Fruit fly (Drosophila melanogaster) whole organism, embryonic: Measurements from ENCODE around the gene CG6414.

ENCODE experiments used
- Ada2b ChIP-seq: fragments of 200-800 bp; sonication (Bioruptor generic); IDR thresholded peaks from 2 replicates; pipeline ENCODE4 v1.3.6; 2022; ENCODE audit warnings: missing biosample characterization, missing genetic modification characterization
- Adf1 ChIP-seq: fragments of 200-800 bp; sonication (Bioruptor generic); IDR thresholded peaks from 2 replicates; pipeline ENCODE4 v1.3.6; 2022; ENCODE audit warnings: missing biosample characterization, missing genetic modification characterization
- Atf6 ChIP-seq: fragments of 200-800 bp; sonication (Bioruptor generic); IDR thresholded peaks from 2 replicates; pipeline ENCODE4 v1.3.6; 2022; ENCODE audit warnings: missing biosample characterization, missing genetic modification characterization
- Bdp1 ChIP-seq: fragments of 200-800 bp; sonication (Bioruptor generic); optimal IDR thresholded peaks from 3 replicates; lab custom pipeline; 2016; ENCODE audit warnings: missing biosample characterization, missing genetic modification characterization
- CG10565 ChIP-seq: fragments of 200-800 bp; sonication (Bioruptor generic); optimal IDR thresholded peaks from 3 replicates; lab custom pipeline; 2016; ENCODE audit warnings: missing biosample characterization, mild to moderate bottlenecking, missing genetic modification characterization
- CG11398 ChIP-seq: fragments of 200-800 bp; sonication (Bioruptor generic); optimal IDR thresholded peaks from 2 replicates; lab custom pipeline; 2016; ENCODE audit warnings: missing biosample characterization, missing genetic modification characterization
- CG11695 ChIP-seq: fragments of 200-800 bp; sonication (Bioruptor generic); IDR thresholded peaks from 3 replicates; pipeline ENCODE4 v1.3.6; 2022; ENCODE audit warnings: missing biosample characterization, missing genetic modification characterization
- CG12071 ChIP-seq: fragments of 200-800 bp; sonication (Bioruptor generic); optimal IDR thresholded peaks from 3 replicates; lab custom pipeline; 2018; ENCODE audit warnings: missing biosample characterization, mild to moderate bottlenecking, missing genetic modification characterization
- CG12236 ChIP-seq: fragments of 200-800 bp; sonication (Bioruptor generic); optimal IDR thresholded peaks from 2 replicates; lab custom pipeline; 2016; ENCODE audit warnings: missing biosample characterization, missing genetic modification characterization
- CG12744 ChIP-seq: fragments of 200-800 bp; sonication (Bioruptor generic); optimal IDR thresholded peaks from 2 replicates; lab custom pipeline; 2016; ENCODE audit warnings: missing biosample characterization, missing genetic modification characterization
- CG13775 ChIP-seq: fragments of 200-800 bp; sonication (Bioruptor generic); optimal IDR thresholded peaks from 3 replicates; lab custom pipeline; 2017; ENCODE audit warnings: missing biosample characterization, mild to moderate bottlenecking, missing genetic modification characterization
- CG15514 ChIP-seq: fragments of 200-800 bp; sonication (Bioruptor generic); optimal IDR thresholded peaks from 3 replicates; lab custom pipeline; 2017; ENCODE audit warnings: missing biosample characterization, missing genetic modification characterization, mild to moderate bottlenecking, moderate library complexity, missing genetic modification reagents
- CG1603 ChIP-seq: fragments of 200-800 bp; sonication (Bioruptor generic); optimal IDR thresholded peaks from 2 replicates; lab custom pipeline; 2019; ENCODE audit warnings: missing biosample characterization, mild to moderate bottlenecking, missing genetic modification characterization, moderate library complexity
- CG16815 ChIP-seq: fragments of 200-800 bp; sonication (Bioruptor generic); optimal IDR thresholded peaks from 3 replicates; lab custom pipeline; 2017; ENCODE audit warnings: missing biosample characterization, mild to moderate bottlenecking, missing genetic modification characterization
- CG17829 ChIP-seq: fragments of 200-800 bp; optimal IDR thresholded peaks from 2 replicates; lab custom pipeline; 2019; ENCODE audit warnings: missing biosample characterization, mild to moderate bottlenecking, missing genetic modification characterization, moderate library complexity
- CG2889 ChIP-seq: fragments of 200-800 bp; sonication (Bioruptor generic); IDR thresholded peaks from 3 replicates; pipeline ENCODE4 v1.3.6; 2022; ENCODE audit warnings: missing biosample characterization, missing genetic modification characterization
- CG32767 ChIP-seq: fragments of 200-800 bp; sonication (Bioruptor generic); IDR thresholded peaks from 2 replicates; pipeline ENCODE4 v1.3.6; 2022; ENCODE audit warnings: missing biosample characterization, missing genetic modification characterization
- CG5245 ChIP-seq: fragments of 200-800 bp; sonication (Bioruptor generic); optimal IDR thresholded peaks from 3 replicates; lab custom pipeline; 2016; ENCODE audit warnings: missing biosample characterization, missing genetic modification characterization
- CG6272 ChIP-seq: fragments of 200-800 bp; sonication (Bioruptor generic); IDR thresholded peaks from 2 replicates; pipeline ENCODE4 v1.3.6; 2022; ENCODE audit warnings: missing biosample characterization, missing genetic modification characterization
- CG6683 ChIP-seq: fragments of 200-800 bp; sonication (Bioruptor generic); optimal IDR thresholded peaks from 2 replicates; lab custom pipeline; 2017; ENCODE audit warnings: missing biosample characterization, mild to moderate bottlenecking, missing genetic modification characterization, missing genetic modification reagents
- CG7963 ChIP-seq: fragments of 200-800 bp; sonication (Bioruptor generic); IDR thresholded peaks from 3 replicates; pipeline ENCODE4 v1.3.6; 2022; ENCODE audit warnings: missing biosample characterization, missing genetic modification characterization; ENCODE audit not compliant: partially characterized antibody
- CG8765 ChIP-seq: fragments of 200-800 bp; sonication (Bioruptor generic); IDR thresholded peaks from 2 replicates; pipeline ENCODE4 v1.3.6; 2022; ENCODE audit warnings: missing biosample characterization, missing genetic modification characterization
- CG9437 ChIP-seq: fragments of 200-800 bp; sonication (Bioruptor generic); optimal IDR thresholded peaks from 2 replicates; lab custom pipeline; 2018; ENCODE audit warnings: missing biosample characterization, mild to moderate bottlenecking, missing genetic modification characterization
- Deaf1 ChIP-seq: fragments of 200-800 bp; optimal IDR thresholded peaks from 3 replicates; lab custom pipeline; 2019; ENCODE audit warnings: missing biosample characterization, mild to moderate bottlenecking, missing genetic modification characterization, moderate library complexity
- Fer3 ChIP-seq: fragments of 200-800 bp; sonication (Bioruptor generic); optimal IDR thresholded peaks from 2 replicates; lab custom pipeline; 2018; ENCODE audit warnings: missing biosample characterization, mild to moderate bottlenecking, missing genetic modification characterization, moderate library complexity
- Hmr ChIP-seq: fragments of 200-800 bp; sonication (Bioruptor generic); optimal IDR thresholded peaks from 3 replicates; lab custom pipeline; 2017; ENCODE audit warnings: mild to moderate bottlenecking, missing biosample characterization, missing genetic modification reagents, missing genetic modification characterization
- MESR4 ChIP-seq: fragments of 200-800 bp; sonication (Bioruptor generic); optimal IDR thresholded peaks from 2 replicates; lab custom pipeline; 2018; ENCODE audit warnings: missing biosample characterization, mild to moderate bottlenecking, missing genetic modification characterization, moderate library complexity
- Mad ChIP-seq: fragments of 200-800 bp; sonication (Bioruptor generic); optimal IDR thresholded peaks from 2 replicates; lab custom pipeline; 2016; ENCODE audit warnings: missing biosample characterization, missing genetic modification characterization
- Nf-YB ChIP-seq: fragments of 200-800 bp; sonication (Bioruptor generic); optimal IDR thresholded peaks from 3 replicates; lab custom pipeline; 2019; ENCODE audit warnings: missing biosample characterization, mild to moderate bottlenecking, missing genetic modification characterization, moderate library complexity
- Poxn ChIP-seq: fragments of 200-800 bp; sonication (Bioruptor generic); IDR thresholded peaks from 2 replicates; pipeline ENCODE4 v1.3.6; 2022; ENCODE audit warnings: missing biosample characterization, missing genetic modification characterization
- Ravus ChIP-seq: fragments of 200-800 bp; sonication (Bioruptor generic); IDR thresholded peaks from 2 replicates; pipeline ENCODE4 v1.3.6; 2022; ENCODE audit warnings: missing biosample characterization, missing genetic modification characterization
- Six4 ChIP-seq: fragments of 200-800 bp; sonication (Bioruptor generic); optimal IDR thresholded peaks from 2 replicates; lab custom pipeline; 2016; ENCODE audit warnings: missing biosample characterization, missing genetic modification characterization
- Stat92E ChIP-seq, 3 experiments: fragments of >200 bp in 2 of 3; fragments of 200-800 bp in 1 of 3; sonication (Bioruptor generic) in 1 of 3; optimal IDR thresholded peaks; 2 replicates each; lab custom pipeline; 2017 to 2019; ENCODE audit warnings: missing biosample characterization in 3 of 3, missing genetic modification characterization in 3 of 3, mild to moderate bottlenecking in 1 of 3, moderate library complexity in 1 of 3
- ab ChIP-seq: fragments of 200-800 bp; sonication (Bioruptor generic); optimal IDR thresholded peaks from 2 replicates; lab custom pipeline; 2016; ENCODE audit warnings: missing biosample characterization, missing genetic modification characterization
- chif ChIP-seq, 2 experiments: fragments of 200-800 bp; sonication (Bioruptor generic); optimal IDR thresholded peaks; 3 replicates each; lab custom pipeline; 2016; ENCODE audit warnings: missing biosample characterization in 2 of 2, missing genetic modification characterization in 2 of 2
- ci ChIP-seq: fragments of 200-800 bp; sonication (Bioruptor generic); IDR thresholded peaks from 3 replicates; pipeline ENCODE4 v1.3.6; 2022; ENCODE audit warnings: missing biosample characterization, missing genetic modification characterization
- dmrt99B ChIP-seq: fragments of 200-800 bp; sonication (Bioruptor generic); optimal IDR thresholded peaks from 2 replicates; lab custom pipeline; 2018; ENCODE audit warnings: missing biosample characterization, mild to moderate bottlenecking, missing genetic modification characterization, moderate library complexity
- dpn ChIP-seq, 2 experiments: fragments of 200-800 bp; sonication (Bioruptor generic); optimal IDR thresholded peaks; 3 replicates each; lab custom pipeline; 2016; ENCODE audit warnings: missing biosample characterization in 2 of 2, missing genetic modification characterization in 2 of 2
- exex ChIP-seq: fragments of 200-800 bp; sonication (Bioruptor generic); optimal IDR thresholded peaks from 4 replicates; lab custom pipeline; 2018; ENCODE audit warnings: missing biosample characterization, mild to moderate bottlenecking, missing genetic modification characterization, moderate library complexity
- gro ChIP-seq: fragments of 200-800 bp; sonication (Bioruptor generic); optimal IDR thresholded peaks from 2 replicates; lab custom pipeline; 2016; ENCODE audit warnings: missing biosample characterization, missing genetic modification characterization
- gsb ChIP-seq: fragments of 200-800 bp; sonication (Bioruptor generic); IDR thresholded peaks from 2 replicates; pipeline ENCODE4 v1.3.6; 2022; ENCODE audit warnings: missing biosample characterization, missing genetic modification characterization
- hbn ChIP-seq: fragments of 200-800 bp; sonication (Bioruptor generic); IDR thresholded peaks from 2 replicates; pipeline ENCODE4 v1.3.6; 2022; ENCODE audit warnings: missing biosample characterization, missing genetic modification characterization; ENCODE audit not compliant: partially characterized antibody
- ind ChIP-seq: fragments of 200-800 bp; sonication (Bioruptor generic); optimal IDR thresholded peaks from 3 replicates; lab custom pipeline; 2016; ENCODE audit warnings: missing biosample characterization, missing genetic modification characterization
- jigr1 ChIP-seq: fragments of 200-800 bp; sonication (Bioruptor generic); IDR thresholded peaks from 3 replicates; pipeline ENCODE4 v1.3.6; 2022; ENCODE audit warnings: missing biosample characterization, missing genetic modification characterization
- kay ChIP-seq: fragments of 200-800 bp; sonication (Bioruptor generic); optimal IDR thresholded peaks from 2 replicates; lab custom pipeline; 2016; ENCODE audit warnings: missing biosample characterization, missing genetic modification characterization
- maf-S ChIP-seq: fragments of 200-800 bp; sonication (Bioruptor generic); optimal IDR thresholded peaks from 2 replicates; lab custom pipeline; 2016; ENCODE audit warnings: missing biosample characterization, missing genetic modification characterization
- mld ChIP-seq: fragments of 200-800 bp; sonication (Bioruptor generic); IDR thresholded peaks from 3 replicates; pipeline ENCODE4 v1.3.6; 2022; ENCODE audit warnings: missing biosample characterization, missing genetic modification characterization; ENCODE audit not compliant: partially characterized antibody
- nerfin-2 ChIP-seq: fragments of 200-800 bp; sonication (Bioruptor generic); IDR thresholded peaks from 2 replicates; pipeline ENCODE4 v1.3.6; 2022; ENCODE audit warnings: missing biosample characterization, missing genetic modification characterization; ENCODE audit not compliant: partially characterized antibody
- slou ChIP-seq: fragments of 200-800 bp; sonication (Bioruptor generic); optimal IDR thresholded peaks from 3 replicates; lab custom pipeline; 2016; ENCODE audit warnings: missing biosample characterization, missing genetic modification characterization
- tap ChIP-seq: fragments of 200-800 bp; optimal IDR thresholded peaks from 3 replicates; lab custom pipeline; 2019; ENCODE audit warnings: missing biosample characterization, mild to moderate bottlenecking, missing genetic modification characterization, moderate library complexity
- wdn ChIP-seq: fragments of 200-800 bp; sonication (Bioruptor generic); IDR thresholded peaks from 2 replicates; pipeline ENCODE4 v1.3.6; 2022; ENCODE audit warnings: missing biosample characterization, missing genetic modification characterization
- z ChIP-seq: fragments of 200-800 bp; sonication (Bioruptor generic); IDR thresholded peaks from 3 replicates; pipeline ENCODE4 v1.3.6; 2022; ENCODE audit warnings: missing biosample characterization, missing genetic modification characterization

Gene CG6414

DNA sequence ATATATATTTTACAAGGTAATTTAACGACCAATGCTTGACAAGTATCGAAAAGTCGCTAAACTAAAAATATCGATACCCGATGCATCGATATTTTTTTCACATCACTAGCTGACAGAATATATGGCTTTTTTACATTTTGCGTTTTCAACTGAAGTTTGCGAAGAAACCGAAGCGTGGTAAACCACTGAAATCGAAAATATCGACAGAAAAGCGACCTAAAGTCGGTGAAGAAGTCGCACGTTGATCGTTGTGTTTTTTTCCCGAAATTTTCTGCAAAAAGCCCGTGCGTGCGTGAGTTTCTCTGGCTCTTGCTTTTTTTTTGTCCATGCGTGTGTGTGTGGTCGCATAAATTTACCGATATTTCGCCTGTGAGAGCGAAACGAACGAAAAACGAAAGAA, 22.3 kb downstream of the CG6414 start, which contains the start of gene Vap33 (continued):
- TF ChIP-seq CG6683 (GFP tag; lab: Kevin White, UChicago), result no peak
- TF ChIP-seq CG12744 (GFP tag; lab: Kevin White, UChicago), result no peak
- no peak for TF ChIP-seq tap (tag; lab: Kevin White, UChicago)
- no peak for TF ChIP-seq CG13775 (GFP tag; lab: Kevin White, UChicago)
- no peak for TF ChIP-seq CG1603 (tag; lab: Kevin White, UChicago)
- TF ChIP-seq gsb (GFP tag; lab: Robert Waterston, UW), result no peak
- no peak for TF ChIP-seq ind (GFP tag; lab: Kevin White, UChicago)
- peak; percentile 80; the same call in 2 of the 3 replicates for TF ChIP-seq CG7963 (GFP tag; lab: Robert Waterston, UW)
- TF ChIP-seq Fer3 (tag; lab: Kevin White, UChicago), result no peak
- TF ChIP-seq ci, result no peak
- TF ChIP-seq MESR4 (GFP tag; lab: Kevin White, UChicago), result peak; percentile 57
- TF ChIP-seq nerfin-2 (GFP tag; lab: Robert Waterston, UW), result peak; percentile 86
- TF ChIP-seq CG6272 (GFP tag; lab: Robert Waterston, UW), result no peak
- TF ChIP-seq Six4, result no peak
- no peak for TF ChIP-seq Ravus (GFP tag; lab: Robert Waterston, UW)
- no peak for TF ChIP-seq z (GFP tag; lab: Robert Waterston, UW)
- no peak for TF ChIP-seq Adf1 (GFP tag; lab: Robert Waterston, UW)
- no peak for TF ChIP-seq Poxn (GFP tag; lab: Robert Waterston, UW)
- TF ChIP-seq CG5245 (GFP tag; lab: Kevin White, UChicago), result no peak
- TF ChIP-seq Ada2b (GFP tag; lab: Robert Waterston, UW), result no peak
- TF ChIP-seq CG32767 (GFP tag; lab: Robert Waterston, UW), result no peak
- TF ChIP-seq hbn (GFP tag; lab: Robert Waterston, UW), result peak; percentile 86
- TF ChIP-seq maf-S (GFP tag; lab: Kevin White, UChicago), result no peak
- TF ChIP-seq Mad, result no peak
- no peak for TF ChIP-seq CG9437
- TF ChIP-seq CG16815 (GFP tag; lab: Kevin White, UChicago), result no peak
- TF ChIP-seq CG12236, result no peak
- no peak for TF ChIP-seq CG15514 (GFP tag; lab: Kevin White, UChicago)
- no peak for TF ChIP-seq Nf-YB (GFP tag; lab: Kevin White, UChicago)
- TF ChIP-seq Stat92E (GFP tag; optimal IDR thresholded peaks at IDR 0.05; lab: Kevin White, UChicago), result no peak
- TF ChIP-seq CG2889 (GFP tag; lab: Robert Waterston, UW), result no peak
- TF ChIP-seq CG10565 (GFP tag; lab: Kevin White, UChicago), result no peak
- no peak for TF ChIP-seq gro (GFP tag; lab: Kevin White, UChicago)
- no peak for TF ChIP-seq Deaf1 (tag; lab: Kevin White, UChicago)
- no peak for TF ChIP-seq dmrt99B (tag; lab: Kevin White, UChicago)
- TF ChIP-seq CG17829, result no peak
- TF ChIP-seq CG11695 (GFP tag; lab: Robert Waterston, UW), result no peak
- TF ChIP-seq exex (tag; lab: Kevin White, UChicago), result no peak
- no peak for TF ChIP-seq slou (GFP tag; lab: Kevin White, UChicago)
- no peak for TF ChIP-seq CG12071
- no peak for TF ChIP-seq Hmr (GFP tag; lab: Kevin White, UChicago)
- TF ChIP-seq kay (GFP tag; lab: Kevin White, UChicago), result no peak
- no peak for TF ChIP-seq Bdp1 (GFP tag; lab: Kevin White, UChicago)
- TF ChIP-seq chif (GFP tag; optimal IDR thresholded peaks at IDR 0.05; lab: Kevin White, UChicago), result no peak
- TF ChIP-seq Atf6, result no peak
- peak; percentile 67; the same call in 1 of the 3 replicates for TF ChIP-seq jigr1 (GFP tag; lab: Robert Waterston, UW)
- no peak for TF ChIP-seq dpn (GFP tag; optimal IDR thresholded peaks at IDR 0.05; lab: Kevin White, UChicago)
- TF ChIP-seq CG11398 (GFP tag; lab: Kevin White, UChicago), result no peak
- TF ChIP-seq wdn (GFP tag; lab: Robert Waterston, UW), result no peak
- TF ChIP-seq mld (GFP tag; lab: Robert Waterston, UW), result peak; percentile 82; the same call in 2 of the 3 replicates
- TF ChIP-seq CG8765 (GFP tag; lab: Robert Waterston, UW), result no peak
- TF ChIP-seq ab (GFP tag; lab: Kevin White, UChicago), result no peak
